Worm (Caenorhabditis elegans) whole organism, L1 larva: Measurements from ENCODE around the gene brc-1.
"Not testable (repeated sequence)": the region's sequence is repeated elsewhere in the genome, so short reads cannot be mapped to it uniquely, and the experiment has no call there.

Source experiments
- C04F5.9 ChIP-seq: sonication (generic microtip); optimal IDR thresholded peaks from 2 replicates; lab custom pipeline; 2016; ENCODE audit warnings: missing genetic modification characterization, missing compliant biosample characterization
- F16B12.6 ChIP-seq: fragments of 150-350 bp; optimal IDR thresholded peaks from 2 replicates; lab custom pipeline; 2014; ENCODE audit warnings: missing biosample characterization, missing genetic modification characterization
- ceh-82 ChIP-seq, 3 experiments: fragments of 150-350 bp in 1 of 3; sonication (generic microtip) in 2 of 3; optimal IDR thresholded peaks; 2 replicates each; lab custom pipeline; 2014 to 2017; ENCODE audit warnings: missing biosample characterization in 3 of 3, missing genetic modification characterization in 3 of 3
- ceh-88 ChIP-seq: fragments of 200-800 bp; sonication (Bioruptor generic); IDR thresholded peaks from 2 replicates; pipeline ENCODE4 v1.3.6; 2022; ENCODE audit warnings: missing genetic modification characterization, missing compliant biosample characterization
- dpl-1 ChIP-seq, 3 experiments: fragments of 150-350 bp in 2 of 3; sonication (generic microtip) in 1 of 3; optimal IDR thresholded peaks; 2 replicates each; lab custom pipeline; 2014 to 2017; ENCODE audit warnings: missing biosample characterization in 3 of 3, missing genetic modification characterization in 3 of 3, missing genetic modification reagents in 3 of 3
- dsc-1 ChIP-seq: sonication (generic microtip); optimal IDR thresholded peaks from 2 replicates; lab custom pipeline; 2016; ENCODE audit warnings: mild to moderate bottlenecking, missing genetic modification characterization, missing compliant biosample characterization
- efl-1 ChIP-seq, 4 experiments: fragments of 150-350 bp; optimal IDR thresholded peaks in 3 of 4; peaks in 1 of 4; 1 replicate in 1 of 4; 2 replicates in 3 of 4; lab custom pipeline; 2014; ENCODE audit warnings: missing biosample characterization in 2 of 4, missing genetic modification characterization in 2 of 4, missing genetic modification reagents in 2 of 4
- egl-13 ChIP-seq: sonication (generic microtip); optimal IDR thresholded peaks from 2 replicates; lab custom pipeline; 2016; ENCODE audit warnings: missing genotype, missing genetic modification reagents, missing genetic modification characterization, missing compliant biosample characterization
- elt-2 ChIP-seq: sonication (generic microtip); optimal IDR thresholded peaks from 2 replicates; lab custom pipeline; 2016; ENCODE audit warnings: missing genetic modification characterization, mild to moderate bottlenecking, inconsistent platforms, missing compliant biosample characterization, missing genetic modification reagents
- fkh-10 ChIP-seq: sonication (generic microtip); optimal IDR thresholded peaks from 2 replicates; lab custom pipeline; 2017; ENCODE audit warnings: missing biosample characterization, missing genetic modification reagents, missing genetic modification characterization
- fkh-8 ChIP-seq: sonication (generic microtip); optimal IDR thresholded peaks from 2 replicates; lab custom pipeline; 2016; ENCODE audit warnings: mild to moderate bottlenecking, missing genetic modification characterization, missing compliant biosample characterization
- grh-1 ChIP-seq: fragments of 200-800 bp; sonication (Bioruptor generic); IDR thresholded peaks from 2 replicates; pipeline ENCODE4 v1.3.6; 2022; ENCODE audit warnings: missing genetic modification reagents, missing genetic modification characterization, missing compliant biosample characterization
- irx-1 ChIP-seq: sonication (generic microtip); optimal IDR thresholded peaks from 2 replicates; lab custom pipeline; 2016; ENCODE audit warnings: missing genetic modification characterization, missing compliant biosample characterization
- isw-1 ChIP-seq: fragments of 200-800 bp; sonication (Bioruptor generic); IDR thresholded peaks from 2 replicates; pipeline ENCODE4 v1.3.6; 2022; ENCODE audit warnings: missing genetic modification characterization, missing compliant biosample characterization
- lin-14 ChIP-seq: fragments of 200-800 bp; sonication (Bioruptor generic); optimal IDR thresholded peaks from 2 replicates; lab custom pipeline; 2018; ENCODE audit warnings: mild to moderate bottlenecking, missing genetic modification characterization, moderate library complexity, missing compliant biosample characterization
- lin-35 ChIP-seq, 2 experiments: fragments of 150-350 bp; optimal IDR thresholded peaks; 2 replicates each; lab custom pipeline; 2014; ENCODE audit warnings: missing biosample characterization in 2 of 2, missing genetic modification characterization in 2 of 2, missing genetic modification reagents in 2 of 2
- lir-3 ChIP-seq: sonication (generic microtip); optimal IDR thresholded peaks from 2 replicates; lab custom pipeline; 2016; ENCODE audit warnings: mild to moderate bottlenecking, missing genetic modification characterization, moderate library complexity, missing compliant biosample characterization; ENCODE audit not compliant: poor library complexity
- lsy-2 ChIP-seq, 2 experiments: fragments of 150-350 bp; optimal IDR thresholded peaks; 2 replicates each; lab custom pipeline; 2014; ENCODE audit warnings: missing biosample characterization in 2 of 2, missing genetic modification characterization in 2 of 2
- mab-9 ChIP-seq: fragments of 200-800 bp; sonication (Bioruptor generic); IDR thresholded peaks from 2 replicates; pipeline ENCODE4 v1.3.6; 2022; ENCODE audit warnings: missing genetic modification reagents, missing genetic modification characterization, missing compliant biosample characterization
- mep-1 ChIP-seq: fragments of 150-350 bp; optimal IDR thresholded peaks from 2 replicates; lab custom pipeline; 2014; ENCODE audit warnings: missing biosample characterization, missing genetic modification characterization
- nhr-19 ChIP-seq: fragments of 200-800 bp; sonication (Bioruptor generic); conservative IDR thresholded peaks from 2 replicates; pipeline ENCODE4 v1.3.6; 2022; ENCODE audit warnings: missing genetic modification characterization, missing compliant biosample characterization
- nhr-20 ChIP-seq: sonication (generic microtip); optimal IDR thresholded peaks from 2 replicates; lab custom pipeline; 2016; ENCODE audit warnings: mild to moderate bottlenecking, missing genetic modification characterization, missing compliant biosample characterization
- nhr-47 ChIP-seq: sonication (generic microtip); optimal IDR thresholded peaks from 2 replicates; lab custom pipeline; 2016; ENCODE audit warnings: mild to moderate bottlenecking, missing genetic modification characterization, moderate library complexity, missing compliant biosample characterization
- nhr-71 ChIP-seq: sonication (generic microtip); optimal IDR thresholded peaks from 2 replicates; lab custom pipeline; 2016; ENCODE audit warnings: mild to moderate bottlenecking, missing genetic modification characterization, moderate library complexity, missing compliant biosample characterization
- nhr-85 ChIP-seq: sonication (generic microtip); peaks from one replicate; lab custom pipeline; 2016; ENCODE audit warnings: missing genetic modification characterization, inconsistent platforms, missing compliant biosample characterization
- nhr-90 ChIP-seq: sonication (generic microtip); optimal IDR thresholded peaks from 2 replicates; lab custom pipeline; 2016; ENCODE audit warnings: mild to moderate bottlenecking, missing genetic modification characterization, missing compliant biosample characterization; ENCODE audit not compliant: poor library complexity
- pax-3 ChIP-seq: fragments of 200-800 bp; sonication (Bioruptor generic); optimal IDR thresholded peaks from 2 replicates; lab custom pipeline; 2018; ENCODE audit warnings: mild to moderate bottlenecking, missing genetic modification characterization, moderate library complexity, missing compliant biosample characterization
- pqm-1 ChIP-seq: sonication (generic microtip); optimal IDR thresholded peaks from 3 replicates; lab custom pipeline; 2017; ENCODE audit warnings: missing biosample characterization, missing genetic modification characterization
- rnt-1 ChIP-seq: sonication (generic microtip); optimal IDR thresholded peaks from 2 replicates; lab custom pipeline; 2016; ENCODE audit warnings: mild to moderate bottlenecking, missing genetic modification characterization, moderate library complexity, missing compliant biosample characterization
- snu-23 ChIP-seq: sonication (generic microtip); optimal IDR thresholded peaks from 2 replicates; lab custom pipeline; 2016; ENCODE audit warnings: missing genetic modification characterization, missing compliant biosample characterization
- sox-4 ChIP-seq: sonication (generic microtip); optimal IDR thresholded peaks from 2 replicates; lab custom pipeline; 2016; ENCODE audit warnings: missing genetic modification characterization, missing compliant biosample characterization
- swsn-7 ChIP-seq: sonication (generic microtip); optimal IDR thresholded peaks from 2 replicates; lab custom pipeline; 2016; ENCODE audit warnings: missing genetic modification characterization, missing compliant biosample characterization
- tbx-2 ChIP-seq: sonication (generic microtip); optimal IDR thresholded peaks from 2 replicates; lab custom pipeline; 2016; ENCODE audit warnings: missing genetic modification characterization, missing compliant biosample characterization
- unc-86 ChIP-seq: sonication (generic microtip); optimal IDR thresholded peaks from 2 replicates; lab custom pipeline; 2016; ENCODE audit warnings: missing genetic modification characterization, missing compliant biosample characterization
- unc-98 ChIP-seq: fragments of 200-800 bp; sonication (Bioruptor generic); IDR thresholded peaks from 2 replicates; pipeline ENCODE4 v1.3.6; 2022; ENCODE audit warnings: missing genetic modification characterization, missing compliant biosample characterization
- xbp-1 ChIP-seq: sonication (generic microtip); optimal IDR thresholded peaks from 2 replicates; lab custom pipeline; 2016; ENCODE audit warnings: missing genetic modification characterization, missing compliant biosample characterization
- ztf-11 ChIP-seq, 2 experiments: sonication (generic microtip); optimal IDR thresholded peaks; 2 replicates each; lab custom pipeline; 2016 to 2017; ENCODE audit warnings: missing genetic modification characterization in 2 of 2, missing biosample characterization in 1 of 2, missing compliant biosample characterization in 1 of 2

The brc-1 gene

DNA sequence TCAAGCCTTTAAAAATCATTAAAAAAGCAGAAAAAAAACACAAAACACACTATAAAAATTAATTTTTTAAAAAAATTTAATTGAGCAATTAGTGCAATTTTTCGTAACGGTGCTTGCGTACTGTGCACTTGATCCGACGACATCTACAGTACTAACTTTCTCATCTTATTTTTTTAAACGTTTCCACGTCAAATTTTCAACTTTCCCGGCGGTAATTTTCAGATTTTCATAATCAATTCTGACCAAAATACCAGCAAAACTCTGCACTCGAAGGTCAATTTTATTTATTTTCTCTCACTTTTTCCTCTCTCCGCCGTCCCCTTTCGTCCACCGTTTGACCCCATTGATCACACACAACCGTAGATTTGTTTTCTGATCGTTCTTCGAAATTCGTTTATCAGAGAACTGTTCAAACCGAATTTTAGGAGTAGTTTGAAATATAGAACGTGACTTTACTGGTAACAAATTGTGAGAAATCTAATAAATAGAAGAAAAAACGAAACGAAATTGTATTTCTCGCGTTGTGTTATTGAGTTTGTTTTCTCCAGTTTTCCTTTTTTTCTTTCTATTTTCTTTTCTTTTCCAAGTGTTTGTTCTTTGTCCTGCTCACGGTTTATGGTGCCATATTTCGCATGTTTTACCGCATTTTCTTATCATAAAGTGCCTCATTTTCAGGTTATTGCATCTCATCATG is 1.2 kb upstream of the brc-1 start, which contains the start of gene acs-19 (continued):
- TF ChIP-seq sox-4 (tag; lab: Kevin White, UChicago), result no peak
- no peak for TF ChIP-seq fkh-10 (GFP tag; lab: Kevin White, UChicago)
- TF ChIP-seq nhr-71, result peak; percentile 21
- peak; percentile 65 for TF ChIP-seq lin-14 (GFP tag; lab: Kevin White, UChicago)
- TF ChIP-seq fkh-8 (tag; lab: Kevin White, UChicago), result no peak
- no peak for TF ChIP-seq pqm-1 (tag; lab: Kevin White, UChicago)

DNA sequence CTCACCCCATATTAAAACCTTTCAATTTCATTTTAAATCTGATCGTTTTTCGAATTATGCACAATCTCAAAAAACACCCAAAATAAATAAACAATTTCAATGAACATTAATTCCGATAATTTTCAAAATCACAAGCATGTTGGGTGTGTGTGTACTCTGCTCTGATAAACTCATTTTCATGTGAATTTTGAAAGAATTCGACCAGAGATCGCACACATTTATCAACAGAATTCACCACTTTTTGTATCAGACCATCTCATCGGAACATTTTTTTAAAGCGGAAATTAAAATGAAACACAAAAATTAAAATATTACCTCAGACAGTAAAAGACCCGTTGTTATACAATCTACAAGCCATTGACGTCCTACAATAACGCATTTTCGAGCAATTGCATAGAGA is 4.8 kb downstream of the brc-1 start:
- TF ChIP-seq lin-35 (GFP tag; optimal IDR thresholded peaks at IDR 0.05; lab: Kevin White, UChicago) (peak in 1 of 2 experiments; percentile 52), elt-2 (tag; lab: Kevin White, UChicago) (peak; percentile 61), nhr-19 (peak; percentile 75), nhr-71 (peak; percentile 6), efl-1 (GFP tag; optimal IDR thresholded peaks at IDR 0.05 in 1 of 2; lab: Kevin White, UChicago) (peak in 1 of 2 experiments; percentile 84)
- not testable (repeated sequence) for TF ChIP-seq efl-1 (optimal IDR thresholded peaks at IDR 0.05; lab: Kevin White, UChicago)

DNA sequence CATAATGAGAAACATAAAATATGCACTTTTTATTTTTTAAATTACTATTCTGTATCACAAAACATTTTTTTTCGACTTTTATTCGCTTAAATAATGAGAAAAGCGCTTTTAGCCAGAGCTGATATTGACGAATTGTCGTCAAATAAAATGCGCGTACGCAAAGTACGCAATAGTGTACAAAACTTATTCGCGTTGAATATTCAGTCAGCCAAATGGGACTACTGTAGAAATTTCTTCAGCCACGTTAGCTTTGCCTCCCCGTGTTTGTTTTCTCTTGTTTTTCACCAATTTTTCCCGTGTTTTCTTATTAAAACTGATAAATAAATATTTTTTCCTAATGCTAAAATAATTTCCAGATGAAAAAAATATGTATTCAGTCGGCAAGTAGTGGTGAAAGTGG is 5.8 kb downstream of the brc-1 start:
- TF ChIP-seq nhr-85 (tag; lab: Kevin White, UChicago) (peak; percentile 82), xbp-1 (tag; lab: Kevin White, UChicago) (peak; percentile 46), ztf-11 (tag; optimal IDR thresholded peaks at IDR 0.05; lab: Kevin White, UChicago) (peak in 1 of 2 experiments; percentile 23), C04F5.9 (peak; percentile 43), nhr-90 (tag; lab: Kevin White, UChicago) (peak; percentile 50), dsc-1 (tag; lab: Kevin White, UChicago) (peak; percentile 59), F16B12.6 (tag; lab: Kevin White, UChicago) (peak; percentile 56), egl-13 (tag; lab: Kevin White, UChicago) (peak; percentile 10), lin-14 (GFP tag; lab: Kevin White, UChicago) (peak; percentile 58), nhr-20 (peak; percentile 52), isw-1 (peak; percentile 95), snu-23 (peak; percentile 64), nhr-71 (peak; percentile 79), fkh-8 (tag; lab: Kevin White, UChicago) (peak; percentile 40), rnt-1 (peak; percentile 39), dpl-1 (GFP tag; optimal IDR thresholded peaks at IDR 0.05; lab: Kevin White, UChicago) (peak in 2 of 3 experiments; percentile 28 to 45), mab-9 (peak; percentile 90), unc-86 (tag; lab: Kevin White, UChicago) (peak; percentile 26), grh-1 (GFP tag; lab: Robert Waterston, UW) (peak; percentile 92), lir-3 (tag; lab: Kevin White, UChicago) (peak; percentile 75), swsn-7 (tag; lab: Kevin White, UChicago) (peak; percentile 34), nhr-19 (peak; percentile 99), nhr-47 (tag; lab: Kevin White, UChicago) (peak; percentile 74), tbx-2 (tag; lab: Kevin White, UChicago) (peak; percentile 35), lsy-2 (tag; optimal IDR thresholded peaks at IDR 0.05; lab: Kevin White, UChicago) (peak; percentile 79 to 93), pax-3 (tag; lab: Kevin White, UChicago) (peak; percentile 71), unc-98 (GFP tag; lab: Robert Waterston, UW) (peak; percentile 78; the same call in 1 of the 2 replicates), efl-1 (optimal IDR thresholded peaks at IDR 0.05; lab: Kevin White, UChicago) (peak; percentile 2 to 58), ceh-88 (peak; percentile 95)
- TF ChIP-seq efl-1 (GFP tag; optimal IDR thresholded peaks at IDR 0.05 in 1 of 2; lab: Kevin White, UChicago), result not testable (repeated sequence)

DNA sequence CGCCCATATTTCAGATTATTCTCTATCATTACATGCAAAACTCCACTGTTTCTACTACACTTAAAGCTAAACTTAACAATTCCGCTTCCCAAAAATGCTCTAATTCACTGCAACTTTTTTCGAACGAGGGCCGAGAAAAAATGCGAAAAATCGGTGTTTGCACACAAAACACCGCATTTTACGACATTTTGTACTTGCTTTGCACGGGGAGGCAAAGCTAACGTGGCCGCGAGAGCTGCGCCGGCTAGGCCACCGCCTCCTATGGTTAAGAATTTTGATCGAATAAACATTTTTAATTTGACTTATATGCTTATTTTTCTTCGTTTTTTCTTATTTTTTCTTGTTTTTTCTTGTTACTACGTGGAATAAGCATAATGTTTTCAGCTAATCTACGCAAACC is 7.9 kb downstream of the brc-1 start:
- TF ChIP-seq nhr-19 (peak; percentile 99), mab-9 (peak; percentile 95), tbx-2 (tag; lab: Kevin White, UChicago) (peak; percentile 55), xbp-1 (tag; lab: Kevin White, UChicago) (peak; percentile 55), grh-1 (GFP tag; lab: Robert Waterston, UW) (peak; percentile 87), nhr-85 (tag; lab: Kevin White, UChicago) (peak; percentile 84), isw-1 (peak; percentile 97), dpl-1 (GFP tag; optimal IDR thresholded peaks at IDR 0.05; lab: Kevin White, UChicago) (peak; percentile 34 to 51 (median 51)), lin-14 (GFP tag; lab: Kevin White, UChicago) (peak; percentile 52), mep-1 (tag; lab: Kevin White, UChicago) (peak; percentile 17), snu-23 (peak; percentile 49), ztf-11 (tag; optimal IDR thresholded peaks at IDR 0.05; lab: Kevin White, UChicago) (peak in 1 of 2 experiments; percentile 51), lin-35 (GFP tag; optimal IDR thresholded peaks at IDR 0.05; lab: Kevin White, UChicago) (peak; percentile 7 to 45), lir-3 (tag; lab: Kevin White, UChicago) (peak; percentile 61), ceh-82 (tag; optimal IDR thresholded peaks at IDR 0.05; lab: Kevin White, UChicago) (peak in 1 of 3 experiments; percentile 20), nhr-20 (peak; percentile 51), fkh-8 (tag; lab: Kevin White, UChicago) (peak; percentile 54), nhr-47 (tag; lab: Kevin White, UChicago) (peak; percentile 74), unc-98 (GFP tag; lab: Robert Waterston, UW) (peak; percentile 93), lsy-2 (tag; optimal IDR thresholded peaks at IDR 0.05; lab: Kevin White, UChicago) (peak; percentile 77 to 86), swsn-7 (tag; lab: Kevin White, UChicago) (peak; percentile 31), unc-86 (tag; lab: Kevin White, UChicago) (peak; percentile 44), ceh-88 (peak; percentile 93), dsc-1 (tag; lab: Kevin White, UChicago) (peak; percentile 47), rnt-1 (peak; percentile 86), nhr-90 (tag; lab: Kevin White, UChicago) (peak; percentile 16), F16B12.6 (tag; lab: Kevin White, UChicago) (peak; percentile 76), nhr-71 (peak; percentile 71), irx-1 (tag; lab: Kevin White, UChicago) (peak; percentile 46)
